Fruit fly (Drosophila melanogaster) whole organism, embryonic: ENCODE data around the gene CG31321.

Experiments used
- Adf1 ChIP-seq: fragments of 200-800 bp; sonication (Bioruptor generic); IDR thresholded peaks from 2 replicates; pipeline ENCODE4 v1.3.6; 2022; ENCODE audit warnings: missing biosample characterization, missing genetic modification characterization
- Atf3 ChIP-seq: fragments of 200-800 bp; sonication (Bioruptor generic); optimal IDR thresholded peaks from 3 replicates; lab custom pipeline; 2016; ENCODE audit warnings: missing biosample characterization, missing genetic modification characterization
- CG10431 ChIP-seq: fragments of 200-800 bp; sonication (Bioruptor generic); optimal IDR thresholded peaks from 3 replicates; lab custom pipeline; 2018; ENCODE audit warnings: missing biosample characterization, mild to moderate bottlenecking, missing genetic modification characterization
- CG12071 ChIP-seq: fragments of 200-800 bp; sonication (Bioruptor generic); optimal IDR thresholded peaks from 3 replicates; lab custom pipeline; 2018; ENCODE audit warnings: missing biosample characterization, mild to moderate bottlenecking, missing genetic modification characterization
- CG12104 ChIP-seq: fragments of 200-800 bp; sonication (Bioruptor generic); optimal IDR thresholded peaks from 3 replicates; lab custom pipeline; 2016; ENCODE audit warnings: missing biosample characterization, missing genetic modification characterization
- CG12744 ChIP-seq: fragments of 200-800 bp; sonication (Bioruptor generic); optimal IDR thresholded peaks from 2 replicates; lab custom pipeline; 2016; ENCODE audit warnings: missing biosample characterization, missing genetic modification characterization
- CG13123 ChIP-seq: fragments of 200-800 bp; sonication (Bioruptor generic); optimal IDR thresholded peaks from 2 replicates; lab custom pipeline; 2016; ENCODE audit warnings: missing biosample characterization, missing genetic modification characterization
- CG14860 ChIP-seq: fragments of 200-800 bp; sonication (Bioruptor generic); IDR thresholded peaks from 3 replicates; pipeline ENCODE4 v1.3.6; 2022; ENCODE audit warnings: missing biosample characterization, missing genetic modification characterization; ENCODE audit not compliant: partially characterized antibody
- CG17385 ChIP-seq: fragments of 200-800 bp; sonication (Bioruptor generic); optimal IDR thresholded peaks from 3 replicates; lab custom pipeline; 2018; ENCODE audit warnings: missing biosample characterization, mild to moderate bottlenecking, missing genetic modification characterization
- CG18011 ChIP-seq: fragments of 200-800 bp; sonication (Bioruptor generic); optimal IDR thresholded peaks from 2 replicates; lab custom pipeline; 2017; ENCODE audit warnings: missing biosample characterization, missing genetic modification characterization, mild to moderate bottlenecking, moderate library complexity, missing genotype
- CG31224 ChIP-seq: fragments of 200-800 bp; sonication (Bioruptor generic); IDR thresholded peaks from 2 replicates; pipeline ENCODE4 v1.3.6; 2022; ENCODE audit warnings: missing biosample characterization, missing genetic modification characterization
- CG31388 ChIP-seq: fragments of 200-800 bp; sonication (Bioruptor generic); optimal IDR thresholded peaks from 2 replicates; lab custom pipeline; 2016; ENCODE audit warnings: missing biosample characterization, missing genetic modification characterization
- CG31441 ChIP-seq: fragments of 200-800 bp; sonication (Bioruptor generic); IDR thresholded peaks from 2 replicates; pipeline ENCODE4 v1.3.6; 2022; ENCODE audit warnings: missing biosample characterization, missing genetic modification characterization
- CG34376 ChIP-seq: fragments of 200-800 bp; sonication (Bioruptor generic); optimal IDR thresholded peaks from 2 replicates; lab custom pipeline; 2018; ENCODE audit warnings: missing biosample characterization, mild to moderate bottlenecking, missing genetic modification characterization
- CG3838 ChIP-seq: fragments of 200-800 bp; sonication (Bioruptor generic); optimal IDR thresholded peaks from 3 replicates; lab custom pipeline; 2016; ENCODE audit warnings: missing biosample characterization, missing genetic modification characterization
- CG6689 ChIP-seq: fragments of 200-800 bp; sonication (Bioruptor generic); IDR thresholded peaks from 2 replicates; pipeline ENCODE4 v1.3.6; 2022; ENCODE audit warnings: missing biosample characterization, missing genetic modification characterization
- CG7556 ChIP-seq: fragments of 200-800 bp; sonication (Bioruptor generic); optimal IDR thresholded peaks from 2 replicates; lab custom pipeline; 2017; ENCODE audit warnings: missing biosample characterization, mild to moderate bottlenecking, missing genetic modification characterization
- CG7745 ChIP-seq: fragments of 200-800 bp; sonication (Bioruptor generic); optimal IDR thresholded peaks from 2 replicates; lab custom pipeline; 2018; ENCODE audit warnings: missing biosample characterization, mild to moderate bottlenecking, missing genetic modification characterization, moderate library complexity
- CG8089 ChIP-seq: fragments of 200-800 bp; sonication (Bioruptor generic); optimal IDR thresholded peaks from 3 replicates; lab custom pipeline; 2016; ENCODE audit warnings: missing biosample characterization, missing genetic modification characterization
- CG8281 ChIP-seq: fragments of 200-800 bp; sonication (Bioruptor generic); optimal IDR thresholded peaks from 2 replicates; lab custom pipeline; 2018; ENCODE audit warnings: missing biosample characterization, mild to moderate bottlenecking, missing genetic modification characterization, moderate library complexity
- CTCF ChIP-seq: fragments of 200-800 bp; sonication (Bioruptor generic); optimal IDR thresholded peaks from 2 replicates; lab custom pipeline; 2017; ENCODE audit warnings: missing biosample characterization, mild to moderate bottlenecking, missing genetic modification characterization, moderate library complexity
- Dip3 ChIP-seq: fragments of 200-800 bp; sonication (Bioruptor generic); optimal IDR thresholded peaks from 3 replicates; lab custom pipeline; 2016; ENCODE audit warnings: missing biosample characterization, missing genetic modification characterization
- Elba2 ChIP-seq: fragments of 200-800 bp; sonication (Bioruptor generic); optimal IDR thresholded peaks from 3 replicates; lab custom pipeline; 2016; ENCODE audit warnings: missing biosample characterization, missing genetic modification characterization
- Gsc ChIP-seq: fragments of 200-800 bp; sonication (Bioruptor generic); IDR thresholded peaks from 2 replicates; pipeline ENCODE4 v1.3.6; 2022; ENCODE audit warnings: missing biosample characterization, missing genetic modification characterization
- H2.0 ChIP-seq: fragments of 200-800 bp; sonication (Bioruptor generic); IDR thresholded peaks from 2 replicates; pipeline ENCODE4 v1.3.6; 2022; ENCODE audit warnings: missing biosample characterization, missing genetic modification characterization
- Hand ChIP-seq: fragments of 200-800 bp; sonication (Bioruptor generic); optimal IDR thresholded peaks from 2 replicates; lab custom pipeline; 2017; ENCODE audit warnings: mild to moderate bottlenecking, missing biosample characterization, missing genetic modification reagents, missing genetic modification characterization
- Hmx ChIP-seq: fragments of 200-800 bp; sonication (Bioruptor generic); optimal IDR thresholded peaks from 2 replicates; lab custom pipeline; 2016; ENCODE audit warnings: missing biosample characterization, missing genetic modification characterization
- Oli ChIP-seq: fragments of 200-800 bp; sonication (Bioruptor generic); optimal IDR thresholded peaks from 2 replicates; lab custom pipeline; 2018; ENCODE audit warnings: missing biosample characterization, mild to moderate bottlenecking, missing genetic modification characterization, moderate library complexity
- Tbp ChIP-seq: fragments of >200 bp; optimal IDR thresholded peaks from 2 replicates; lab custom pipeline; 2018; ENCODE audit warnings: missing biosample characterization, missing genetic modification characterization
- YL-1 ChIP-seq: fragments of 200-800 bp; sonication (Bioruptor generic); optimal IDR thresholded peaks from 3 replicates; lab custom pipeline; 2017; ENCODE audit warnings: missing biosample characterization, mild to moderate bottlenecking, missing genetic modification characterization
- abd-A ChIP-seq: fragments of 200-800 bp; sonication (Bioruptor generic); optimal IDR thresholded peaks from 3 replicates; lab custom pipeline; 2019; ENCODE audit warnings: missing biosample characterization, mild to moderate bottlenecking, missing genetic modification characterization, moderate library complexity
- ash1 ChIP-seq: fragments of 200-800 bp; sonication (Bioruptor generic); optimal IDR thresholded peaks from 2 replicates; lab custom pipeline; 2018; ENCODE audit warnings: missing biosample characterization, mild to moderate bottlenecking, missing genetic modification characterization
- bbx ChIP-seq: fragments of 200-800 bp; sonication (Bioruptor generic); IDR thresholded peaks from 2 replicates; pipeline ENCODE4 v1.3.6; 2022; ENCODE audit warnings: missing biosample characterization, missing genetic modification characterization; ENCODE audit not compliant: partially characterized antibody
- dati ChIP-seq: fragments of 200-800 bp; sonication (Bioruptor generic); IDR thresholded peaks from 2 replicates; pipeline ENCODE4 v1.3.6; 2022; ENCODE audit warnings: missing biosample characterization, missing genetic modification characterization
- emc ChIP-seq: fragments of 200-800 bp; sonication (Bioruptor generic); optimal IDR thresholded peaks from 2 replicates; lab custom pipeline; 2016; ENCODE audit warnings: missing biosample characterization, missing genetic modification characterization
- en ChIP-seq: fragments of 200-800 bp; sonication (Bioruptor generic); optimal IDR thresholded peaks from 2 replicates; lab custom pipeline; 2016; ENCODE audit warnings: missing biosample characterization, missing genetic modification characterization
- grn ChIP-seq: fragments of 200-800 bp; sonication (Bioruptor generic); optimal IDR thresholded peaks from 3 replicates; lab custom pipeline; 2017; ENCODE audit warnings: missing biosample characterization, missing genetic modification characterization
- inv ChIP-seq: fragments of 200-800 bp; sonication (Bioruptor generic); IDR thresholded peaks from 2 replicates; pipeline ENCODE4 v1.3.6; 2022; ENCODE audit warnings: missing biosample characterization, missing genetic modification characterization; ENCODE audit not compliant: partially characterized antibody
- jumu ChIP-seq: fragments of 200-800 bp; sonication (Bioruptor generic); optimal IDR thresholded peaks from 3 replicates; lab custom pipeline; 2016; ENCODE audit warnings: missing biosample characterization, missing genetic modification characterization
- mam ChIP-seq: fragments of 200-800 bp; sonication (Bioruptor generic); optimal IDR thresholded peaks from 3 replicates; lab custom pipeline; 2016; ENCODE audit warnings: missing biosample characterization, missing genetic modification characterization
- odd ChIP-seq: fragments of 200-800 bp; sonication (Bioruptor generic); optimal IDR thresholded peaks from 2 replicates; lab custom pipeline; 2017; ENCODE audit warnings: missing biosample characterization, mild to moderate bottlenecking, missing genetic modification characterization
- p53 ChIP-seq: fragments of 200-800 bp; sonication (Bioruptor generic); optimal IDR thresholded peaks from 2 replicates; lab custom pipeline; 2016; ENCODE audit warnings: missing biosample characterization, missing genetic modification characterization
- pan ChIP-seq, 4 experiments: fragments of >200 bp in 3 of 4; fragments of 200-800 bp in 1 of 4; sonication (Bioruptor generic) in 1 of 4; optimal IDR thresholded peaks in 3 of 4; IDR thresholded peaks in 1 of 4; 2 replicates each; pipeline versions ENCODE4 v1.3.6 to Lab custom; 2017 to 2022; ENCODE audit warnings: missing biosample characterization in 2 of 4, missing genetic modification characterization in 2 of 4, mixed read lengths in 1 of 4
- pnt ChIP-seq: fragments of 200-800 bp; sonication (Bioruptor generic); optimal IDR thresholded peaks from 3 replicates; lab custom pipeline; 2016; ENCODE audit warnings: missing biosample characterization, missing genetic modification characterization
- ranshi ChIP-seq: fragments of 200-800 bp; sonication (Bioruptor generic); IDR thresholded peaks from 2 replicates; pipeline ENCODE4 v1.3.6; 2022; ENCODE audit warnings: missing biosample characterization, missing genetic modification characterization
- sd ChIP-seq: fragments of 200-800 bp; sonication (Bioruptor generic); optimal IDR thresholded peaks from 3 replicates; lab custom pipeline; 2018; ENCODE audit warnings: missing biosample characterization, mild to moderate bottlenecking, missing genetic modification characterization, moderate library complexity
- tin ChIP-seq: fragments of 200-800 bp; sonication (Bioruptor generic); optimal IDR thresholded peaks from 3 replicates; lab custom pipeline; 2016; ENCODE audit warnings: missing biosample characterization, missing genetic modification characterization
- twi ChIP-seq: fragments of 200-800 bp; optimal IDR thresholded peaks from 2 replicates; lab custom pipeline; 2019; ENCODE audit warnings: missing biosample characterization, mild to moderate bottlenecking, missing genetic modification characterization, moderate library complexity
- unc-4 ChIP-seq: fragments of 200-800 bp; sonication (Bioruptor generic); IDR thresholded peaks from 2 replicates; pipeline ENCODE4 v1.3.6; 2022; ENCODE audit warnings: missing biosample characterization, missing genetic modification characterization; ENCODE audit not compliant: partially characterized antibody

The CG31321 gene

DNA sequence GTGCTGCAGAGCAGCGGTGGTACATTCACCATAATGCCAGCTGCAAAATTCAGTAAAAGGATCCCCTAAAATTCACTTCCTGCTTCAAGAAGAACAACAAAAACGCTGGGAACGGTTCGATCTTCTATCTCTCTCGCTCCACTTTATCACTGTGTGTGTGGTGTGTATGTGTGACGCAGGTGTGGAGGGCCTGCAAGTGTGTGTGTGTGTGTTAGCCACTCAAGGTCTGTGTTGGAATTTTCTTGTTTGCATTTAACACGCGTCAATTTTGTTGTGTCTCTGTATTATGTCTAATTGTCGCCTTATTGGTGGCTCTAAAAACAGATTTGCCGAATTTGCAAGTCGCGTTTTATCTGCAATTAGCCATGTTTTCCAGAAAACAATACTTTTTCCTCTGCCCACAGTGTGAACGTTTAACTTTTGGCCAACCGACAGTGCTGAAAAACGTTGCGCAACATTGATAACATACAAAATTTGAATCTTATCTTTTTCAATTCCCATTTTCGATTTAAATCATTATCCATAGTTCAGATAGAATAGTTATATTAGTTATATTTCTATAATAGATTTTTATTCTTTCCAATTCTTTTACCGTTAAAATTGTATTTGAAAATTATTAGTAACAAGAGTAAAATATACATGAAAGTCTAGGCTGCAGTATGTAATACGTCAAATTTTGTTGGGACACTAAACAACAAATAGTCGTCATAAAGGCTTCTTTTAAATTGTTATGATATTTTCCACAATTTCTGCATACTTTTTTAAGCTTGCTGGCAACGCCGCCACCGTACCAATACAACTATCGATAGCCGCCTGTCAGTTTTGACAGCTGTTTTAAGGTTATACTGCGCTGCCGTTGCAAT lies 16.3 kb downstream of the CG31321 start, which contains the start of the genes Afti and ATPsynE (continued):
- TF ChIP-seq Hand (GFP tag; lab: Kevin White, UChicago), result no peak
- no peak for TF ChIP-seq CG31441 (GFP tag; lab: Robert Waterston, UW)
- TF ChIP-seq YL-1 (GFP tag; lab: Kevin White, UChicago), result peak; percentile 67
- TF ChIP-seq CG7556 (GFP tag; lab: Kevin White, UChicago), result peak; percentile 58
- peak; percentile 46 for TF ChIP-seq CTCF
- peak; percentile 14 for TF ChIP-seq CG10431 (GFP tag; lab: Kevin White, UChicago)
- no peak for TF ChIP-seq CG3838 (GFP tag; lab: Kevin White, UChicago)
- TF ChIP-seq CG34376 (GFP tag; lab: Kevin White, UChicago), result peak; percentile 39
- TF ChIP-seq CG6689 (GFP tag; lab: Robert Waterston, UW), result peak; percentile 54
- TF ChIP-seq Hmx (GFP tag; lab: Kevin White, UChicago), result peak; percentile 16
- no peak for TF ChIP-seq Gsc
- TF ChIP-seq en (GFP tag; lab: Kevin White, UChicago), result peak; percentile 30
- peak; percentile 45 for TF ChIP-seq twi (tag; lab: Kevin White, UChicago)
- TF ChIP-seq Tbp (GFP tag; lab: Kevin White, UChicago), result no peak
- peak; percentile 29; the same call in 1 of the 2 replicates for TF ChIP-seq Adf1 (GFP tag; lab: Robert Waterston, UW)
- peak; percentile 58 for TF ChIP-seq unc-4 (GFP tag; lab: Robert Waterston, UW)
- no peak for TF ChIP-seq pan (optimal IDR thresholded peaks at IDR 0.05; lab: Kevin White, UChicago)
- peak in 1 of 2 experiments; percentile 78 for TF ChIP-seq pan (GFP tag; optimal IDR thresholded peaks at IDR 0.05 in 1 of 2, IDR thresholded peaks at IDR 0.05 in 1 of 2)
- peak; percentile 79 for TF ChIP-seq sd (tag; lab: Kevin White, UChicago)
- no peak for TF ChIP-seq CG12744
- peak; percentile 74 for TF ChIP-seq ranshi (GFP tag; lab: Robert Waterston, UW)
- TF ChIP-seq CG8089 (GFP tag; lab: Kevin White, UChicago), result peak; percentile 60
- TF ChIP-seq CG8281, result no peak
- TF ChIP-seq CG31388 (GFP tag; lab: Kevin White, UChicago), result peak; percentile 49
- no peak for TF ChIP-seq CG7745 (tag; lab: Kevin White, UChicago)
- peak; percentile 66 for TF ChIP-seq bbx
- peak; percentile 48 for TF ChIP-seq p53 (GFP tag; lab: Kevin White, UChicago)
- TF ChIP-seq jumu (GFP tag; lab: Kevin White, UChicago), result peak; percentile 72
- peak; percentile 65 for TF ChIP-seq inv (GFP tag; lab: Robert Waterston, UW)
- TF ChIP-seq ash1 (GFP tag; lab: Kevin White, UChicago), result no peak
- peak; percentile 60 for TF ChIP-seq CG12104 (GFP tag; lab: Kevin White, UChicago)
- TF ChIP-seq CG18011 (GFP tag; lab: Kevin White, UChicago), result no peak
- TF ChIP-seq Dip3 (GFP tag; lab: Kevin White, UChicago), result peak; percentile 64
- TF ChIP-seq CG17385 (GFP tag; lab: Kevin White, UChicago), result peak; percentile 52
- TF ChIP-seq CG31224, result peak; percentile 58; the same call in 1 of the 2 replicates
- TF ChIP-seq tin (GFP tag; lab: Kevin White, UChicago), result peak; percentile 77
- peak; percentile 59 for TF ChIP-seq CG14860 (GFP tag; lab: Robert Waterston, UW)
- TF ChIP-seq emc (GFP tag; lab: Kevin White, UChicago), result peak; percentile 2
- TF ChIP-seq abd-A, result no peak
- TF ChIP-seq dati (GFP tag; lab: Robert Waterston, UW), result no peak
- peak; percentile 28 for TF ChIP-seq Atf3 (GFP tag; lab: Kevin White, UChicago)
- TF ChIP-seq mam (GFP tag; lab: Kevin White, UChicago), result peak; percentile 75
- TF ChIP-seq Oli (tag; lab: Kevin White, UChicago), result peak; percentile 44
- TF ChIP-seq Elba2, result peak; percentile 85
- TF ChIP-seq odd, result no peak
- TF ChIP-seq CG12071 (GFP tag; lab: Kevin White, UChicago), result no peak
- peak; percentile 75 for TF ChIP-seq pnt
- TF ChIP-seq grn, result no peak
- peak; percentile 58; the same call in 1 of the 2 replicates for TF ChIP-seq H2.0 (GFP tag; lab: Robert Waterston, UW)
- no peak for TF ChIP-seq CG13123
